Fruit fly (Drosophila melanogaster) S2 (cell line): Measurements from ENCODE around the gene tHMG2.

ENCODE experiments used
- CG8478 ChIP-seq: fragments of >200 bp; optimal IDR thresholded peaks from 2 replicates; lab custom pipeline; 2018
- CTCF ChIP-seq, 2 experiments: fragments of >200 bp; optimal IDR thresholded peaks; 2 replicates each; lab custom pipeline; 2018

- TF ChIP-seq CTCF (optimal IDR thresholded peaks at IDR 0.05; lab: Kevin White, UChicago) = no peak
- TF ChIP-seq CG8478 (lab: Kevin White, UChicago) = no peak
Measured at dm6 chr3R:22464611-22465113, 28.1 kb upstream of the tHMG2 start, which contains the start of gene CG7054.
